Fruit fly (Drosophila melanogaster) whole organism, embryonic: ENCODE results near the gene Acyp.
A peak's percentile ranks its signal among the peaks of the same experiment; 100 is the strongest.

Experiments used
- Atf-2 ChIP-seq: fragments of 200-800 bp; sonication (Bioruptor generic); optimal IDR thresholded peaks from 2 replicates; lab custom pipeline; 2016; ENCODE audit warnings: missing biosample characterization, missing genetic modification characterization
- Bdp1 ChIP-seq: fragments of 200-800 bp; sonication (Bioruptor generic); optimal IDR thresholded peaks from 3 replicates; lab custom pipeline; 2016; ENCODE audit warnings: missing biosample characterization, missing genetic modification characterization
- CG10274 ChIP-seq: fragments of 200-800 bp; sonication (Bioruptor generic); optimal IDR thresholded peaks from 3 replicates; lab custom pipeline; 2017; ENCODE audit warnings: missing biosample characterization, mild to moderate bottlenecking, missing genetic modification characterization
- CG10565 ChIP-seq: fragments of 200-800 bp; sonication (Bioruptor generic); optimal IDR thresholded peaks from 3 replicates; lab custom pipeline; 2016; ENCODE audit warnings: missing biosample characterization, mild to moderate bottlenecking, missing genetic modification characterization
- CG10959 ChIP-seq: fragments of 200-800 bp; sonication (Bioruptor generic); IDR thresholded peaks from 2 replicates; pipeline ENCODE4 v1.3.6; 2022; ENCODE audit warnings: missing biosample characterization, missing genetic modification characterization
- CG12104 ChIP-seq: fragments of 200-800 bp; sonication (Bioruptor generic); optimal IDR thresholded peaks from 3 replicates; lab custom pipeline; 2016; ENCODE audit warnings: missing biosample characterization, missing genetic modification characterization
- CG12299 ChIP-seq: fragments of 200-800 bp; sonication (Bioruptor generic); optimal IDR thresholded peaks from 2 replicates; lab custom pipeline; 2018; ENCODE audit warnings: missing biosample characterization, mild to moderate bottlenecking, missing genetic modification characterization
- CG1233 ChIP-seq: fragments of 200-800 bp; sonication (Bioruptor generic); optimal IDR thresholded peaks from 4 replicates; lab custom pipeline; 2018; ENCODE audit warnings: missing biosample characterization, mild to moderate bottlenecking, missing genetic modification characterization
- CG15479 ChIP-seq: fragments of 200-800 bp; sonication (Bioruptor generic); optimal IDR thresholded peaks from 3 replicates; lab custom pipeline; 2019; ENCODE audit warnings: missing biosample characterization, mild to moderate bottlenecking, missing genetic modification characterization, moderate library complexity
- CG15514 ChIP-seq: fragments of 200-800 bp; sonication (Bioruptor generic); optimal IDR thresholded peaks from 3 replicates; lab custom pipeline; 2017; ENCODE audit warnings: missing biosample characterization, missing genetic modification characterization, mild to moderate bottlenecking, moderate library complexity, missing genetic modification reagents
- CG16813 ChIP-seq: fragments of 200-800 bp; sonication (Bioruptor generic); IDR thresholded peaks from 3 replicates; pipeline ENCODE4 v1.3.6; 2022; ENCODE audit warnings: missing biosample characterization, missing genetic modification characterization; ENCODE audit not compliant: partially characterized antibody
- CG18764 ChIP-seq: fragments of 200-800 bp; sonication (Bioruptor generic); optimal IDR thresholded peaks from 3 replicates; lab custom pipeline; 2016; ENCODE audit warnings: missing biosample characterization, missing genetic modification characterization
- CG32532 ChIP-seq: fragments of 200-800 bp; sonication (Bioruptor generic); IDR thresholded peaks from 2 replicates; pipeline ENCODE4 v1.3.6; 2022; ENCODE audit warnings: missing biosample characterization, missing genetic modification characterization
- CG4707 ChIP-seq: fragments of 200-800 bp; sonication (Bioruptor generic); optimal IDR thresholded peaks from 2 replicates; lab custom pipeline; 2018; ENCODE audit warnings: missing biosample characterization, mild to moderate bottlenecking, missing genetic modification characterization, moderate library complexity
- CG4820 ChIP-seq: fragments of 200-800 bp; sonication (Bioruptor generic); optimal IDR thresholded peaks from 3 replicates; lab custom pipeline; 2016; ENCODE audit warnings: missing biosample characterization, missing genetic modification characterization
- CG6765 ChIP-seq: fragments of 200-800 bp; sonication (Bioruptor generic); optimal IDR thresholded peaks from 3 replicates; lab custom pipeline; 2017; ENCODE audit warnings: missing biosample characterization, mild to moderate bottlenecking, missing genetic modification characterization
- CG7372 ChIP-seq: fragments of 200-800 bp; sonication (Bioruptor generic); IDR thresholded peaks from 2 replicates; pipeline ENCODE4 v1.3.6; 2022; ENCODE audit warnings: missing biosample characterization, missing genetic modification characterization
- CG7987 ChIP-seq: fragments of 200-800 bp; sonication (Bioruptor generic); optimal IDR thresholded peaks from 2 replicates; lab custom pipeline; 2018; ENCODE audit warnings: missing biosample characterization, mild to moderate bottlenecking, missing genetic modification characterization, moderate library complexity
- CG8924 ChIP-seq: fragments of 200-800 bp; optimal IDR thresholded peaks from 3 replicates; lab custom pipeline; 2019; ENCODE audit warnings: missing biosample characterization, mild to moderate bottlenecking, missing genetic modification characterization, moderate library complexity
- CG9876 ChIP-seq: fragments of 200-800 bp; sonication (Bioruptor generic); optimal IDR thresholded peaks from 2 replicates; lab custom pipeline; 2016; ENCODE audit warnings: missing biosample characterization, missing genetic modification characterization
- Dad ChIP-seq: fragments of 200-800 bp; sonication (Bioruptor generic); optimal IDR thresholded peaks from 3 replicates; lab custom pipeline; 2016; ENCODE audit warnings: missing biosample characterization, missing genetic modification characterization
- Deaf1 ChIP-seq: fragments of 200-800 bp; optimal IDR thresholded peaks from 3 replicates; lab custom pipeline; 2019; ENCODE audit warnings: missing biosample characterization, mild to moderate bottlenecking, missing genetic modification characterization, moderate library complexity
- Dek ChIP-seq: fragments of 200-800 bp; sonication (Bioruptor generic); optimal IDR thresholded peaks from 3 replicates; lab custom pipeline; 2019; ENCODE audit warnings: missing biosample characterization, mild to moderate bottlenecking, missing genetic modification characterization, moderate library complexity
- Drgx ChIP-seq: fragments of 200-800 bp; sonication (Bioruptor generic); IDR thresholded peaks from 2 replicates; pipeline ENCODE4 v1.3.6; 2022; ENCODE audit warnings: missing biosample characterization, missing genetic modification characterization
- Gug ChIP-seq: fragments of 200-800 bp; sonication (Bioruptor generic); IDR thresholded peaks from 4 replicates; pipeline ENCODE4 v1.3.6; 2022; ENCODE audit warnings: missing biosample characterization, missing genetic modification characterization
- HmgD ChIP-seq: fragments of 200-800 bp; sonication (Bioruptor generic); optimal IDR thresholded peaks from 3 replicates; lab custom pipeline; 2016; ENCODE audit warnings: missing biosample characterization, missing genetic modification characterization
- Hr39 ChIP-seq: fragments of >200 bp; optimal IDR thresholded peaks from 2 replicates; lab custom pipeline; 2017
- Hr51 ChIP-seq, 2 experiments: fragments of 200-800 bp; sonication (Bioruptor generic); optimal IDR thresholded peaks; 2 replicates in 1 of 2; 3 replicates in 1 of 2; lab custom pipeline; 2016 to 2018; ENCODE audit warnings: missing biosample characterization in 2 of 2, missing genetic modification characterization in 2 of 2, mild to moderate bottlenecking in 1 of 2, moderate library complexity in 1 of 2
- MESR4 ChIP-seq: fragments of 200-800 bp; sonication (Bioruptor generic); optimal IDR thresholded peaks from 2 replicates; lab custom pipeline; 2018; ENCODE audit warnings: missing biosample characterization, mild to moderate bottlenecking, missing genetic modification characterization, moderate library complexity
- PHDP ChIP-seq: fragments of 200-800 bp; sonication (Bioruptor generic); optimal IDR thresholded peaks from 3 replicates; lab custom pipeline; 2018; ENCODE audit warnings: missing biosample characterization, mild to moderate bottlenecking, missing genetic modification characterization, moderate library complexity
- Poxn ChIP-seq: fragments of 200-800 bp; sonication (Bioruptor generic); IDR thresholded peaks from 2 replicates; pipeline ENCODE4 v1.3.6; 2022; ENCODE audit warnings: missing biosample characterization, missing genetic modification characterization
- Sry-β ChIP-seq: fragments of 200-800 bp; sonication (Bioruptor generic); optimal IDR thresholded peaks from 2 replicates; lab custom pipeline; 2018; ENCODE audit warnings: missing biosample characterization, mild to moderate bottlenecking, missing genetic modification characterization, moderate library complexity
- Xrp1 ChIP-seq: fragments of 200-800 bp; sonication (Bioruptor generic); IDR thresholded peaks from 2 replicates; pipeline ENCODE4 v1.3.6; 2022; ENCODE audit warnings: missing biosample characterization, missing genetic modification characterization
- bcd ChIP-seq: fragments of 200-800 bp; sonication (Bioruptor generic); optimal IDR thresholded peaks from 2 replicates; lab custom pipeline; 2017; ENCODE audit warnings: missing biosample characterization, mild to moderate bottlenecking, missing genetic modification characterization
- bowl ChIP-seq: fragments of 200-800 bp; sonication (Bioruptor generic); IDR thresholded peaks from 2 replicates; pipeline ENCODE4 v1.3.6; 2022; ENCODE audit warnings: missing biosample characterization, missing genetic modification characterization
- caup ChIP-seq: fragments of 200-800 bp; sonication (Bioruptor generic); optimal IDR thresholded peaks from 3 replicates; lab custom pipeline; 2017; ENCODE audit warnings: missing biosample characterization, mild to moderate bottlenecking, missing genetic modification characterization, moderate library complexity; ENCODE audit not compliant: severe bottlenecking
- dmrt11E ChIP-seq: fragments of 200-800 bp; sonication (Bioruptor generic); optimal IDR thresholded peaks from 3 replicates; lab custom pipeline; 2018; ENCODE audit warnings: missing biosample characterization, mild to moderate bottlenecking, missing genetic modification characterization, moderate library complexity
- ems ChIP-seq: fragments of 200-800 bp; sonication (Bioruptor generic); optimal IDR thresholded peaks from 3 replicates; lab custom pipeline; 2016; ENCODE audit warnings: missing biosample characterization, missing genetic modification characterization
- fd96Cb ChIP-seq: fragments of 200-800 bp; sonication (Bioruptor generic); optimal IDR thresholded peaks from 2 replicates; lab custom pipeline; 2018; ENCODE audit warnings: missing biosample characterization, mild to moderate bottlenecking, missing genetic modification characterization, moderate library complexity
- grau ChIP-seq: fragments of 200-800 bp; optimal IDR thresholded peaks from 3 replicates; lab custom pipeline; 2019; ENCODE audit warnings: missing biosample characterization, mild to moderate bottlenecking, missing genetic modification characterization, moderate library complexity
- insv ChIP-seq, 2 experiments: fragments of 200-800 bp; sonication (Bioruptor generic); optimal IDR thresholded peaks; 3 replicates each; lab custom pipeline; 2016 to 2018; ENCODE audit warnings: missing biosample characterization in 2 of 2, missing genetic modification characterization in 2 of 2
- lbe ChIP-seq: fragments of 200-800 bp; sonication (Bioruptor generic); optimal IDR thresholded peaks from 2 replicates; lab custom pipeline; 2016; ENCODE audit warnings: missing biosample characterization, mild to moderate bottlenecking, missing genetic modification characterization
- pb ChIP-seq: fragments of 200-800 bp; sonication (Bioruptor generic); optimal IDR thresholded peaks from 3 replicates; lab custom pipeline; 2016; ENCODE audit warnings: missing biosample characterization, missing genetic modification characterization
- phol ChIP-seq: fragments of 200-800 bp; sonication (Bioruptor generic); optimal IDR thresholded peaks from 3 replicates; lab custom pipeline; 2018; ENCODE audit warnings: missing biosample characterization, mild to moderate bottlenecking, missing genetic modification characterization, moderate library complexity
- prd ChIP-seq, 3 experiments: fragments of >200 bp in 2 of 3; fragments of 200-800 bp in 1 of 3; sonication (Bioruptor generic) in 1 of 3; optimal IDR thresholded peaks in 2 of 3; IDR thresholded peaks in 1 of 3; 2 replicates in 2 of 3; 3 replicates in 1 of 3; pipeline versions ENCODE4 v1.3.6 to Lab custom; 2017 to 2022; ENCODE audit warnings: missing biosample characterization in 1 of 3, missing genetic modification characterization in 1 of 3
- repo ChIP-seq: fragments of 200-800 bp; sonication (Bioruptor generic); optimal IDR thresholded peaks from 2 replicates; lab custom pipeline; 2016; ENCODE audit warnings: missing biosample characterization, missing genetic modification characterization
- sna ChIP-seq: fragments of 200-800 bp; sonication (Bioruptor generic); IDR thresholded peaks from 2 replicates; pipeline ENCODE4 v1.3.6; 2022; ENCODE audit warnings: missing biosample characterization, missing genetic modification characterization; ENCODE audit not compliant: partially characterized antibody
- sob ChIP-seq: fragments of 200-800 bp; sonication (Bioruptor generic); IDR thresholded peaks from 2 replicates; pipeline ENCODE4 v1.3.6; 2022; ENCODE audit warnings: missing biosample characterization, missing genetic modification characterization
- stwl ChIP-seq: fragments of 200-800 bp; sonication (Bioruptor generic); optimal IDR thresholded peaks from 3 replicates; lab custom pipeline; 2018; ENCODE audit warnings: missing biosample characterization, mild to moderate bottlenecking, missing genetic modification characterization, moderate library complexity
- zf30C ChIP-seq: fragments of 200-800 bp; sonication (Bioruptor generic); optimal IDR thresholded peaks from 3 replicates; lab custom pipeline; 2018; ENCODE audit warnings: missing biosample characterization, mild to moderate bottlenecking, missing genetic modification characterization

Acyp gene

dm6 chr2L:13878801-13879200 lies 33.1 kb upstream of the Acyp start (continued):
- TF ChIP-seq CG12299 (tag; lab: Kevin White, UChicago) (no peak), Gug (peak; percentile 33; the same call in 1 of the 4 replicates), zf30C (GFP tag; lab: Kevin White, UChicago) (no peak), CG32532 (GFP tag; lab: Robert Waterston, UW) (0 out of 2 replicates have a peak, but pooled peaks have one; percentile 18), pb (GFP tag; lab: Kevin White, UChicago) (peak; percentile 14), bowl (GFP tag; lab: Robert Waterston, UW) (peak; percentile 47; the same call in 1 of the 2 replicates), CG15514 (GFP tag; lab: Kevin White, UChicago) (peak; percentile 28), caup (GFP tag; lab: Kevin White, UChicago) (peak; percentile 27), ems (GFP tag; lab: Kevin White, UChicago) (peak; percentile 20), CG16813 (GFP tag; lab: Robert Waterston, UW) (peak; percentile 28; the same call in 1 of the 3 replicates), CG10274 (GFP tag; lab: Kevin White, UChicago) (no peak), CG8924 (tag; lab: Kevin White, UChicago) (peak; percentile 15), sob (GFP tag; lab: Robert Waterston, UW) (peak; percentile 51; the same call in 1 of the 2 replicates), Dek (tag; lab: Kevin White, UChicago) (no peak), Hr39 (no peak), CG4820 (no peak), Atf-2 (GFP tag; lab: Kevin White, UChicago) (no peak), CG7987 (peak; percentile 42), Poxn (no peak), stwl (tag; lab: Kevin White, UChicago) (peak; percentile 4), phol (tag; lab: Kevin White, UChicago) (no peak), CG9876 (no peak), Sry-β (GFP tag; lab: Kevin White, UChicago) (no peak), Deaf1 (peak; percentile 51), dmrt11E (tag; lab: Kevin White, UChicago) (no peak), insv (GFP tag; optimal IDR thresholded peaks at IDR 0.05; lab: Kevin White, UChicago) (no peak), CG4707 (peak; percentile 50), grau (peak; percentile 25), CG15479 (GFP tag; lab: Kevin White, UChicago) (peak; percentile 3), bcd (no peak), prd (optimal IDR thresholded peaks at IDR 0.05; lab: Kevin White, UChicago) (no peak), prd (GFP tag; IDR thresholded peaks at IDR 0.05; lab: Robert Waterston, UW) (no peak; the same call in 2 of the 3 replicates), MESR4 (GFP tag; lab: Kevin White, UChicago) (no peak), CG18764 (GFP tag; lab: Kevin White, UChicago) (no peak), CG1233 (GFP tag; lab: Kevin White, UChicago) (no peak), CG10565 (GFP tag; lab: Kevin White, UChicago) (no peak), sna (peak; percentile 23; the same call in 1 of the 2 replicates), Dad (GFP tag; lab: Kevin White, UChicago) (peak; percentile 34), CG10959 (GFP tag; lab: Robert Waterston, UW) (peak; percentile 46; the same call in 1 of the 2 replicates), lbe (GFP tag; lab: Kevin White, UChicago) (no peak), fd96Cb (no peak), CG7372 (GFP tag; lab: Robert Waterston, UW) (no peak), CG12104 (GFP tag; lab: Kevin White, UChicago) (no peak), HmgD (no peak), Bdp1 (GFP tag; lab: Kevin White, UChicago) (no peak), PHDP (tag; lab: Kevin White, UChicago) (peak; percentile 17), CG6765 (GFP tag; lab: Kevin White, UChicago) (peak; percentile 6), repo (GFP tag; lab: Kevin White, UChicago) (peak; percentile 5), Hr51 (GFP tag; optimal IDR thresholded peaks at IDR 0.05; lab: Kevin White, UChicago) (no peak), Drgx (GFP tag; lab: Robert Waterston, UW) (peak; percentile 54; the same call in 1 of the 2 replicates), Xrp1 (no peak)
